Worm (Caenorhabditis elegans): Measurements from ENCODE around the gene col-92.

Gene col-92

ce11 chrIII:11022278-11022677, 39.2 kb upstream of the col-92 start:
- TF ChIP-seq pax-1 (tag; optimal IDR thresholded peaks at IDR 0.05) (no peak), elt-2 (tag; optimal IDR thresholded peaks at IDR 0.05) (no peak), ceh-6 (GFP tag; optimal IDR thresholded peaks at IDR 0.05) (no peak), pag-3 (tag; optimal IDR thresholded peaks at IDR 0.05; ENCODE audit: borderline replicate concordance) (no peak), hlh-6 (tag; optimal IDR thresholded peaks at IDR 0.05) (no peak), T23F11.4 (GFP tag; optimal IDR thresholded peaks at IDR 0.05) (no peak), madf-2 (tag; optimal IDR thresholded peaks at IDR 0.05) (no peak), elt-4 (tag; optimal IDR thresholded peaks at IDR 0.05) (no peak), C38D4.7 (GFP tag; optimal IDR thresholded peaks at IDR 0.05) (no peak), ceh-48 (tag; optimal IDR thresholded peaks at IDR 0.05) (no peak), lin-11 (tag; optimal IDR thresholded peaks at IDR 0.05) (no peak), fkh-6 (tag; optimal IDR thresholded peaks at IDR 0.05) (no peak), ref-2 (tag; optimal IDR thresholded peaks at IDR 0.05) (no peak), ama-1 (optimal IDR thresholded peaks at IDR 0.05) (no peak), fax-1 (tag; optimal IDR thresholded peaks at IDR 0.05) (no peak), nhr-232 (tag; optimal IDR thresholded peaks at IDR 0.05) (no peak), hlh-13 (GFP tag; optimal IDR thresholded peaks at IDR 0.05) (no peak)

ce11 chrIII:11012264-11012663, 29.2 kb upstream of the col-92 start, which contains the start of gene kvs-4:
kvs-4 (plus strand) TSS chrIII:11012564.
- TF ChIP-seq mec-3 (tag; optimal IDR thresholded peaks at IDR 0.05; ENCODE audit: borderline replicate concordance), result no peak
- no peak for TF ChIP-seq ceh-2 (tag; optimal IDR thresholded peaks at IDR 0.05)
- TF ChIP-seq K02D7.2 (tag; optimal IDR thresholded peaks at IDR 0.05), result no peak
- no peak for TF ChIP-seq elt-2 (tag; optimal IDR thresholded peaks at IDR 0.05)
- no peak for TF ChIP-seq Y22D7AL.16 (tag; optimal IDR thresholded peaks at IDR 0.05)
- no peak for TF ChIP-seq hlh-13 (GFP tag; optimal IDR thresholded peaks at IDR 0.05)

ce11 chrIII:11010597-11010996, 27.5 kb upstream of the col-92 start:
- TF ChIP-seq nfya-1 (tag; optimal IDR thresholded peaks at IDR 0.05), result no peak
- no peak for TF ChIP-seq hlh-6 (tag; optimal IDR thresholded peaks at IDR 0.05)
- TF ChIP-seq syd-9 (tag; optimal IDR thresholded peaks at IDR 0.05), result no peak
- no peak for TF ChIP-seq ets-4 (tag; optimal IDR thresholded peaks at IDR 0.05)

ce11 chrIII:11008869-11009268, 25.8 kb upstream of the col-92 start, which contains the start of gene exos-1:
exos-1 (plus strand) TSS chrIII:11009043.
- TF ChIP-seq pros-1 (tag; optimal IDR thresholded peaks at IDR 0.05) (no peak), unc-55 (GFP tag; optimal IDR thresholded peaks at IDR 0.05) (no peak), sox-4 (tag; optimal IDR thresholded peaks at IDR 0.05) (no peak), pat-9 (tag; optimal IDR thresholded peaks at IDR 0.05) (no peak), fkh-6 (tag; optimal IDR thresholded peaks at IDR 0.05) (no peak), ceh-6 (GFP tag; optimal IDR thresholded peaks at IDR 0.05) (no peak), ceh-45 (GFP tag; IDR thresholded peaks at IDR 0.05) (no peak), K09A11.1 (tag; optimal IDR thresholded peaks at IDR 0.05; ENCODE audit: insufficient read depth) (no peak), hlh-13 (GFP tag; optimal IDR thresholded peaks at IDR 0.05) (no peak), tbx-7 (tag; optimal IDR thresholded peaks at IDR 0.05) (no peak), C38D4.7 (GFP tag; optimal IDR thresholded peaks at IDR 0.05) (no peak), sox-2 (GFP tag; IDR thresholded peaks at IDR 0.05) (no peak), ceh-24 (tag; optimal IDR thresholded peaks at IDR 0.05) (no peak), F13H6.1 (tag; optimal IDR thresholded peaks at IDR 0.05) (no peak)

- TF ChIP-seq ceh-48 (tag; optimal IDR thresholded peaks at IDR 0.05) (peak; percentile 60), fax-1 (tag; optimal IDR thresholded peaks at IDR 0.05) (no peak), pag-3 (tag; optimal IDR thresholded peaks at IDR 0.05; ENCODE audit: borderline replicate concordance) (no peak), ttx-3 (tag; optimal IDR thresholded peaks at IDR 0.05) (peak; percentile 2), hlh-6 (tag; optimal IDR thresholded peaks at IDR 0.05) (no peak), unc-86 (tag; optimal IDR thresholded peaks at IDR 0.05) (peak; percentile 26), nfya-1 (tag; optimal IDR thresholded peaks at IDR 0.05) (peak; percentile 80), hlh-30 (tag; optimal IDR thresholded peaks at IDR 0.05; ENCODE audit: insufficient read depth) (peak; percentile 12), zip-5 (tag; optimal IDR thresholded peaks at IDR 0.05) (no peak), mec-3 (tag; optimal IDR thresholded peaks at IDR 0.05; ENCODE audit: borderline replicate concordance) (no peak), ceh-2 (tag; optimal IDR thresholded peaks at IDR 0.05) (no peak), F13H6.1 (tag; optimal IDR thresholded peaks at IDR 0.05) (no peak), sox-4 (tag; optimal IDR thresholded peaks at IDR 0.05) (no peak), ceh-34 (tag; optimal IDR thresholded peaks at IDR 0.05) (peak; percentile 38), T23F11.4 (GFP tag; optimal IDR thresholded peaks at IDR 0.05) (no peak), ceh-6 (GFP tag; optimal IDR thresholded peaks at IDR 0.05) (no peak), dve-1 (tag; optimal IDR thresholded peaks at IDR 0.05) (peak; percentile 54), ceh-30 (tag; optimal IDR thresholded peaks at IDR 0.05) (no peak), ceh-22 (tag; optimal IDR thresholded peaks at IDR 0.05) (no peak), ceh-18 (tag; optimal IDR thresholded peaks at IDR 0.05) (peak; percentile 9)
These were observed 24.7 kb upstream of the col-92 start, which contains the start of the genes fipr-17 and Y48A6B.3 for ce11 chrIII:11007552-11008272. fipr-17 (minus strand) TSS chrIII:11007602. Y48A6B.3 (plus strand) TSS chrIII:11008222.

Data from whole organism, late embryonic.